Worm (Caenorhabditis elegans) whole organism, L3 larva: ENCODE results near the gene F14D2.15.

Experiments
- ama-1 ChIP-seq: fragments of 150-350 bp; optimal IDR thresholded peaks from 2 replicates; lab custom pipeline; 2018
- fkh-10 ChIP-seq: sonication (generic microtip); optimal IDR thresholded peaks from 2 replicates; lab custom pipeline; 2017; ENCODE audit warnings: missing biosample characterization, missing genetic modification reagents, missing genetic modification characterization
- jun-1 ChIP-seq: fragments of 150-350 bp; optimal IDR thresholded peaks from 2 replicates; lab custom pipeline; 2014; ENCODE audit warnings: missing biosample characterization, missing genetic modification reagents, missing genetic modification characterization
- nhr-11 ChIP-seq: fragments of 150-350 bp; optimal IDR thresholded peaks from 2 replicates; lab custom pipeline; 2014; ENCODE audit warnings: missing biosample characterization, missing genetic modification characterization
- nhr-67 ChIP-seq: fragments of 150-350 bp; optimal IDR thresholded peaks from 2 replicates; lab custom pipeline; 2014; ENCODE audit warnings: missing biosample characterization, missing genetic modification characterization
- nhr-76 ChIP-seq: fragments of 150-350 bp; sonication (generic microtip); optimal IDR thresholded peaks from 5 replicates; lab custom pipeline; 2014; ENCODE audit warnings: missing biosample characterization, missing genetic modification characterization
- sea-2 ChIP-seq: fragments of 150-350 bp; sonication (generic microtip); optimal IDR thresholded peaks from 4 replicates; lab custom pipeline; 2014; ENCODE audit warnings: missing biosample characterization, missing genetic modification reagents, missing genetic modification characterization
- skn-1 ChIP-seq: fragments of 150-350 bp; optimal IDR thresholded peaks from 2 replicates; lab custom pipeline; 2014; ENCODE audit warnings: missing biosample characterization, missing genetic modification characterization
- zag-1 ChIP-seq: fragments of 150-350 bp; optimal IDR thresholded peaks from 2 replicates; lab custom pipeline; 2014; ENCODE audit warnings: missing biosample characterization, missing genetic modification characterization

- TF ChIP-seq nhr-67 (no peak), sea-2 (GFP tag; lab: Kevin White, UChicago) (no peak), nhr-76 (tag; lab: Kevin White, UChicago) (no peak), skn-1 (tag; lab: Kevin White, UChicago) (no peak), fkh-10 (GFP tag; lab: Kevin White, UChicago) (no peak), ama-1 (lab: Kevin White, UChicago) (no peak), jun-1 (no peak), zag-1 (tag; lab: Kevin White, UChicago) (no peak), nhr-11 (tag; lab: Kevin White, UChicago) (no peak)
These were observed 33.2 kb upstream of the F14D2.15 start, which contains the start of gene bath-9 for ce11 chrII:3376789-3377188.
